Worm (Caenorhabditis elegans) whole organism, young adult: ENCODE results near the gene F33H1.4.

Source experiments
- C06A6.2 ChIP-seq: fragments of 200-800 bp; sonication (Bioruptor generic); conservative IDR thresholded peaks from 2 replicates; pipeline ENCODE4 v1.3.6; 2022; ENCODE audit warnings: missing genetic modification characterization, missing compliant biosample characterization
- F57C9.4 ChIP-seq: sonication (generic microtip); optimal IDR thresholded peaks from 2 replicates; lab custom pipeline; 2017; ENCODE audit warnings: mild to moderate bottlenecking, missing genetic modification characterization, missing compliant biosample characterization
- Y53F4B.3 ChIP-seq: fragments of 200-800 bp; sonication (Bioruptor generic); IDR thresholded peaks from 2 replicates; pipeline ENCODE4 v1.3.6; 2022; ENCODE audit warnings: missing genetic modification reagents, missing genetic modification characterization, missing compliant biosample characterization
- chd-7 ChIP-seq: sonication (generic microtip); optimal IDR thresholded peaks from 2 replicates; lab custom pipeline; 2016; ENCODE audit warnings: mild to moderate bottlenecking, missing genetic modification characterization, moderate library complexity, missing compliant biosample characterization
- tlf-1 ChIP-seq: fragments of 200-800 bp; sonication (Bioruptor generic); optimal IDR thresholded peaks from 2 replicates; lab custom pipeline; 2018; ENCODE audit warnings: mild to moderate bottlenecking, missing genetic modification characterization, missing compliant biosample characterization

DNA sequence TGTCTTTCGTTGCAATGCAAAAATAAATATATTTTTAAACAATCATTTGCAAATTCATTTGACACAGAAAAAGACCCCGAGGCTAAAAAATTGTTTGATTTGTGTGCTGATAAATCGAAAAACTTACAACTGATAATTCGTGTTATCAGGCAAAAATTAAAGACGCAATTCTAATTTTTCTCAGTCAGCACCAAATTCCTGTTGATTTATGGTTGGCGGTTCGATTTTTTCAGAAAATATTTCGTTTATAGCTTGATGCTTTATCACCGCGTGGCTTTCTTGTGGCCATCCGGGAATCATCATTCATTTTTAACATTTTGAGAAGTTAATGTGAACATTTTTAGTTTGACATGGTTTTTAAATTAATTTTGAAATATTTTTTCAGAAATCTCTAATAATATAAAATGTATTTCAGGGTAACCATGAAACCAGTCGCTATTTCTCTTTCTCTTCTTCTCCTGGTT is 35.2 kb upstream of the F33H1.4 start, which contains the start of gene asah-2:
- no peak for TF ChIP-seq Y53F4B.3
- no peak for TF ChIP-seq tlf-1 (GFP tag; lab: Kevin White, UChicago)
- TF ChIP-seq F57C9.4 (tag; lab: Kevin White, UChicago) = no peak
- no peak for TF ChIP-seq chd-7
- TF ChIP-seq C06A6.2 (GFP tag; lab: Robert Waterston, UW) = no peak
